Worm (Caenorhabditis elegans) whole organism, L3 larva: ENCODE results near the gene chhy-1.

ENCODE experiments used
- R02D3.7 ChIP-seq: fragments of 150-350 bp; optimal IDR thresholded peaks from 2 replicates; lab custom pipeline; 2014; ENCODE audit warnings: missing biosample characterization, missing genetic modification characterization
- aly-2 ChIP-seq: fragments of 150-350 bp; optimal IDR thresholded peaks from 2 replicates; lab custom pipeline; 2014; ENCODE audit warnings: missing biosample characterization, missing genetic modification characterization
- ama-1 ChIP-seq: fragments of 150-350 bp; optimal IDR thresholded peaks from 2 replicates; lab custom pipeline; 2018
- fkh-10 ChIP-seq: sonication (generic microtip); optimal IDR thresholded peaks from 2 replicates; lab custom pipeline; 2017; ENCODE audit warnings: missing biosample characterization, missing genetic modification reagents, missing genetic modification characterization
- mdl-1 ChIP-seq: fragments of 150-350 bp; optimal IDR thresholded peaks from 2 replicates; lab custom pipeline; 2014; ENCODE audit warnings: missing biosample characterization, missing genetic modification characterization
- nhr-12 ChIP-seq: fragments of 150-350 bp; optimal IDR thresholded peaks from 2 replicates; lab custom pipeline; 2014; ENCODE audit warnings: missing biosample characterization, missing genetic modification characterization
- nhr-25 ChIP-seq: sonication (generic microtip); optimal IDR thresholded peaks from 2 replicates; lab custom pipeline; 2017; ENCODE audit warnings: missing biosample characterization, missing genetic modification characterization
- nhr-67 ChIP-seq: fragments of 150-350 bp; optimal IDR thresholded peaks from 2 replicates; lab custom pipeline; 2014; ENCODE audit warnings: missing biosample characterization, missing genetic modification characterization
- nhr-76 ChIP-seq: fragments of 150-350 bp; sonication (generic microtip); optimal IDR thresholded peaks from 5 replicates; lab custom pipeline; 2014; ENCODE audit warnings: missing biosample characterization, missing genetic modification characterization
- pha-4 ChIP-seq: fragments of 150-350 bp; optimal IDR thresholded peaks from 2 replicates; lab custom pipeline; 2014; ENCODE audit warnings: missing biosample characterization, missing genetic modification reagents, missing genetic modification characterization

- TF ChIP-seq ama-1 (lab: Kevin White, UChicago), result no peak
- no peak for TF ChIP-seq aly-2 (tag; lab: Kevin White, UChicago)
- TF ChIP-seq nhr-76 (tag; lab: Kevin White, UChicago), result no peak
- no peak for TF ChIP-seq nhr-12 (tag; lab: Kevin White, UChicago)
- no peak for TF ChIP-seq pha-4 (tag; lab: Kevin White, UChicago)
- no peak for TF ChIP-seq nhr-25 (tag; lab: Kevin White, UChicago)
- no peak for TF ChIP-seq fkh-10 (GFP tag; lab: Kevin White, UChicago)
- no peak for TF ChIP-seq R02D3.7 (tag; lab: Kevin White, UChicago)
- no peak for TF ChIP-seq nhr-67 (tag; lab: Kevin White, UChicago)
- TF ChIP-seq mdl-1 (tag; lab: Kevin White, UChicago), result no peak
These were observed 14.3 kb upstream of the chhy-1 start for ce11 chrII:8631766-8632165.
